Fruit fly (Drosophila melanogaster) S2 (cell line): Measurements from ENCODE around the gene Syx4.

Source experiments
- CG8478 ChIP-seq: fragments of >200 bp; optimal IDR thresholded peaks from 2 replicates; lab custom pipeline; 2018
- CTCF ChIP-seq, 2 experiments: fragments of >200 bp; optimal IDR thresholded peaks; 2 replicates each; lab custom pipeline; 2018

Gene Syx4

DNA sequence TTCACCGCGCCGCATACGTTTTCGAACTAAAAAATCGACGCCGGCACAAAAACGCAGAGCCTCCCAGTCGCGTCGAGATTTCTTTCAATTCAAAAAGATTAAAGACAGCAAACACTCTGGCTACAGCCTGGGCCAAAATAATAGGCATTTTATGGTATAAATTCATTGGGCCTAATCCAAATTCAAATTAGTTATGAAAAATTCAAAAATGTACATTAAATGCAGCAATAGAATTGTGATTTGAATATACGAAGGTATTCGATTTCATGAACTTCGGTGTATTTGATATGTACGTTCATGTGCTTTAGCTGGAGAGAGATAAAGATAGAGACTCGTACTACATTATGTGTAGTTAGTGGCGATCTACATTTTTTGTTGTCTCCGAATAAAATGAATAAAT is at the start of gene Syx4:
Syx4 (minus strand) TSS at position 35 of the 400 bp plus-strand sequence.
- no peak for TF ChIP-seq CTCF (optimal IDR thresholded peaks at IDR 0.05; lab: Kevin White, UChicago)
- no peak for TF ChIP-seq CG8478

DNA sequence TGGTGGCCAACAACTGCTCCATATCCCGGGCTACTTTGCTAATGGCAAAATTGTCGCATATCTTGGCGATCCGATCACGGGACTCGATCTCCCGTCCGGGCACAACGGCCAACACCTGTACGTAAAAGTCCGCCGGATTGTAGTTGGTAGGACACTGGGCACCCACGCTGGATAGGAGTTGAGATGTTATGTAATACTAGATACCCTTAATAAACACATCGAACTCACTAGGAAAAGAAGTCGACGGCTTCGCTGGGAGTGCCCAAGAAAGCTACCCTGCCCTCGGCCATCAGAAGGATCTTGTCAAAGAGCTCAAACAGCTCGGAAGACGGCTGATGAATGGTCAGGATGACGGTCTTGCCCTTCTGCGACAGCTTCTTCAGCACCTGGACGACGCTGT is 48.0 kb upstream of the Syx4 start:
- TF ChIP-seq CTCF (optimal IDR thresholded peaks at IDR 0.05; lab: Kevin White, UChicago) (no peak), CG8478 (no peak)

DNA sequence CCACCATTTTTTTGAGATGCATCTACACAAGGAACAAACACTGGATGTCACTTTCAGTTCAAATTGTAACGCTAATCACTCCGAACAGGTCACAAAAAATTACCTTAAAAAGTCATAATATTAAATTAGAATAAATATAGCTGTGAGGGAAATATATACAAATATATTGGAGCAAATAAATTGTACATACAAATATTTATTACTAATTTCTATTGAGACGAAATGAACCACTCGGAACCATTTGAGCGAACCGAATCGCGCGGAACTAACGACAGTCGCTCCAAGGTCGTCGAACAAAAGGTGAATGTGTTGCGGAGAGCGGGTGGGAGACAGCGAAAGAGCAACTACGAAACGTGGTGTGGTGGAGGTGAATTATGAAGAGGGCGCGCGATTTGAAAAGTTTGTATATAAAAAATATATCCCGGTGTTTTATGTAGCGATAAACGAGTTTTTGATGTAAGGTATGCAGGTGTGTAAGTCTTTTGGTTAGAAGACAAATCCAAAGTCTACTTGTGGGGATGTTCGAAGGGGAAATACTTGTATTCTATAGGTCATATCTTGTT is 46.3 kb upstream of the Syx4 start, which contains the start of gene CG32795:
CG32795 (minus strand) TSS at position 513 of the 563 bp plus-strand sequence.
- no peak for TF ChIP-seq CG8478
- TF ChIP-seq CTCF (optimal IDR thresholded peaks at IDR 0.05; lab: Kevin White, UChicago), result no peak

DNA sequence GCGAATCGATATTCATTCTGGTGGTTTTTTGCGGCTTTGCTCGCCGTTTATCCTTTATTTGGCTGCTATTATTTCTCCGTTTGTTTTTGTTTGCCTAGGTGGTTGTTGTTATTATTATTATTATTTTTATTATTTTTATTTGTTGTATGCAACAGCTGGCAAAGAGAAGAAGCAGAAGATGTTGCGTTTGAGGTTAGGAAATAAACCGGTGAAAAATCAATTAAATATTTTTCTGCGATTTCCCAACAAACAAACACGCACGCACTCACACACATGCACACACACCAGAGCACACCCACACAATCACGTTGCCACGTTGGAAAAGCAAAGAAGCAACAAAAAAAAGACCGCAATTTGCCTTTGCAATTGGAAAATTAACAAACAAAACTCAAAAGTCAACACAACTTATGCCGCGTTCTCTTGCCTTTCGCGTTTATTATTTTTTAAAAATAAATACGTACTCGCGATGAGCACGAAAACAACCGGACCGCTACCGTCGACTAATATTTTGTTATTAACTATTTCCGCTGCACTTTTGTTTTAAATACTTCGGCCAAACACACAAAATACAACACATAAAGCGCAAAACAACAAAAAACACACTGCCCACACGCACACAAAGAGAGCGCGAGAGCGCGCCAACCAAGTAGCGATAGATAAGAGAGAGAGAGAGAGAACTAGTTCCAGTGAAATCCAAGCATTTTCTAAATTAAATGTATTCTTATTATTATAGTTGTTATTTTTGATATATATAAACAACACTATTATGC is 45.6 kb upstream of the Syx4 start:
- no peak for TF ChIP-seq CTCF (optimal IDR thresholded peaks at IDR 0.05; lab: Kevin White, UChicago)
- TF ChIP-seq CG8478, result no peak

DNA sequence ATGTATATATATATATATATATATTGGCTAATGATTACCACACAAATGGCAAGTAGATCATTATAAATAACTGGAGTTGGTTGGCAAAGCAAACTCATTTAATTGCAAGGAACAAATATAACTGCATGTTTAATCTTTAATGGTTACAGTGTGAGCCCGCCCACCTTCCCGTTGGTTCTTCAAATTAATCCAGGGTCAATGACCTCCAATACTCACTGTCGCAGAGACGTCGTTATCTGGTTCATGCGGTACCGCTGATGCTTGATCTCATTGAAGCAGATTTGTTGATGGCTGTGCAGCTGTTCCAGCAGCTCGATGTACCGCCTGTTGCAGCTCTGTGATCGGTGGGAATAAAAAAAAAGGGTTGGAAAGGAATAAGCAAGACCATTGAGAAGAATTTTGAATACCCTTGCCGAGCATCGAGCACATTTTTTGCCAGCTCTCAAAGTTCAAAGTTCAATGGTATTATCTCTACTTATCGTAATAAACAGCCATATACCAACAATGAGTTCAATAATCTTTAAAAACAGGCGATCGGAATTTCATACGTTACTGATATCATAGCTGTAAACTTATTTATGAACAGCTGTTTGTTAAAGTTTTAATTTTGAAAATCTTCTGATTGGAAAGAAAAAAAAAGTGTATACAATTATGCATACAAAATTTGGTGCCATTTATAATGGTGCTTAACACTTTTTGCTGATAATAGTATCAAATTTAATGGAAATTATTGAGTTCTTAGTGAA is 44.6 kb upstream of the Syx4 start:
- TF ChIP-seq CG8478 (no peak), CTCF (optimal IDR thresholded peaks at IDR 0.05; lab: Kevin White, UChicago) (no peak)

DNA sequence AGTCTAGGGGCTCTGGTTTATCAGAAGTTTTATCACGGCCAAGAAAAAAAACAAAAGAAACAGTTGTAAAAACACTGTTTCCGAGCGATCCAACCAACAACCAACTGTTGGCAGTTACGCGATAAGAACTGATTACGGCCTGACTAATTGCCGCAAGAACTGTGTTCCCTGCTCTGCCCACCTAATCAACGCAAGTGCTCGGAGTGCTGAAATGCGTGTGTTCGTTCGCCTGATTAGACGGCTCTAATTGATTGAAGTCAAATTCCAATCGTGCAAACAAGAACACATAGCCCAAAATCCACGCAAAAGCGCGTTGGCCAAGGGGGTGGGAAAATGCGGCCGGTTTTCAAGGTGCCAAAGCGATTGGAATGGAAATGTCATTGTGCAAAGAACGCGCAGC is 44.0 kb upstream of the Syx4 start:
- no peak for TF ChIP-seq CG8478
- no peak for TF ChIP-seq CTCF (optimal IDR thresholded peaks at IDR 0.05; lab: Kevin White, UChicago)

DNA sequence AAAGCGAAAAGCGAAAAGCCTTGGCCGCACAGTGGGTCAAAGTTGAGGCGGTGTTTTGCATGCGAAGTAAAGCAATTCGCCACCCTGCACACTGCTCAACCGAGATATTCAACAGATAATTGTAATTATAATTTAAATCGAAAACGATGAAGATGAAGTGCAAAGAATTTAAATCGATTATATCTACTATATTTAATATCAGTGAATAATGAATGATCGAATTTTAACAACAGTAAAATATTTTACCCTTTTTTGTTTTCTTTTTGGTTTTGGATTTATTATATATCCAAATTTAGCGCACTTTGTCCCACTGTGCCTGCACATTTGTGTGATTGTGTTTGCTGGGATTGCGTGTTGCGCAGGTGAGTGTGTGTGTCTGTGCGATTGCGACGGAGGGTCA is 43.4 kb upstream of the Syx4 start:
- TF ChIP-seq CG8478 (no peak), CTCF (optimal IDR thresholded peaks at IDR 0.05; lab: Kevin White, UChicago) (no peak)

DNA sequence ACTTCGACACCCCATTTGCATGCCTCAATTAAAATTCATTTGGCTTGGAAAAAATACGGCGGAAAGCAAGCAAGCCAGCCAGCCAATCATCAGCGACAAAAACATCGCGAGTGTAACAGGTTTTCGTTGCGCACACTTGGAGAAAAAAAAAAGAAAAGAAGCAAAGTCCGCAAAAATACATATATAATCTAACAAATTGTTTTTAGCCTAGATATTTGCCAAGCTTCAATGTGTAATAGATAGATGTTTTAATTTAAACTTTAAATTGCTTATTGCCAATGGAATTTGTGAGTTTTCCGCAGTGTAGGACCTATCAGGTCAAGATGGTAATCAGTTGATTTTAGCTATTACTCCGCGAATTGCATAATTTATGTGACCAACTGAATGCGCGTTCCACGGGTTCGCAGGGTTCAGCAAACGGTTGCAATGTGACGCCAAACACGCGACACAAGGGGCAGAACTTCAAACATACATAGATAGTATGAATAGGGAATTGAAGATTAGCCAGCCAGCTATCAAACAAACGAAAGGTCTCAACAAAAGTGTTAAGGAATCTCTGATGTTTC is 42.8 kb upstream of the Syx4 start:
- TF ChIP-seq CTCF (optimal IDR thresholded peaks at IDR 0.05; lab: Kevin White, UChicago), result no peak
- no peak for TF ChIP-seq CG8478

DNA sequence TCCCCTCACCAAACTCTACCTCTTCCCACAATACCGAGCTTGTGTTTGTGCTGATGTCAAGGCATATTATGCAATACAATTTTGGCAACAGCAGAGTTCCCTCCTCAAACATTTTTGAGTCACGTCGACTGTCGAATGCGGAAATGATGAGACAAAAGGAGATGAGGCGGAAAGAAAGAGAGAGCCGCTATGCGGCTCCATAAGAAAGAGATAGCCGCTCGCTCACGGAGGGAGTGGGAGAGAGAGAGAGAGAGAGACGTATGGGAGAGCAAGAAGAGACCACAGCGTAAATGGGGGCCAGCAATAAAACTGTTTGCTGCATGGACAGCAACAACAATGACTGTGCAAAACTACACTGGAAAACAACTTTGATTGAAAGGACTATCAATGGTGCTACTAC is 21.6 kb upstream of the Syx4 start:
- no peak for TF ChIP-seq CTCF (optimal IDR thresholded peaks at IDR 0.05; lab: Kevin White, UChicago)
- TF ChIP-seq CG8478, result no peak

DNA sequence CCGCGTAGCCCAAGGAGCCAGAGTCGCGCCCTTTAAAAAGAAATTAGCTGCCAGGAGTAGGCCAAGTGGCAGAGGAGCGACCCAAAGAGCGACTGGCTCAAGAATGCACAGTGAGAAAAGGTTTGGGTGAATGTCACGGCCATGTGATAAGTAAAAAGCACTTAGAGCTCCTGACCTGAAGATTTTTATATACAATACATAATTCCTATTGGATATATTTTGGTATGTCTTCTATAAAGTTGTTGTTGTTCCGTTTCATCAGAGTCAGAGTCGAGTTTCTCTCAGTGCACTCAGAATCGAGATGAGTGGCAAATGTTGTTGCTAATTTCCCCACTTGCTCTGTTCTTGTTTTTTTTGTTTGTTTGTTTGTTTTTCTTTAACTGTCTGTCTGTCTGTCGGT is 17.3 kb upstream of the Syx4 start:
- TF ChIP-seq CG8478, result no peak
- TF ChIP-seq CTCF (optimal IDR thresholded peaks at IDR 0.05; lab: Kevin White, UChicago), result no peak

DNA sequence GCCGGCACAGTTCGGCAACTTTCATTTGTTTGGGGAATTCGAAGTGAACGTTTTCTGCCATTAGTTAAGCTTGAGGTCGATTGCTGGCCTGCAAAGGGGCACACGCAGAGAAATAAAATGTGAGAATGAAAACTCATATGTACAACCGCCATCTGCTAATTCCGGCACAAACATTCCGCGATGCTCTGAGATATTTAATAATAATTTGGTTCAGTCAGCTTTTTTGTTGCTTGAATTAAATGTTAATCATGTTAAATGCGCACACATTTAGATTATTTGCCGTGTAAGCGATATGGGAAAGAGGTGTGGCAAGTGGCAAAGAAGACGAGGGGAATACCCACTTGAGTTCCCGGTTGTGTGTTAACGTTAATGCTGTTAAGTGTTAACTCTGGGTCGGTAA is 13.5 kb upstream of the Syx4 start:
- TF ChIP-seq CTCF (optimal IDR thresholded peaks at IDR 0.05; lab: Kevin White, UChicago) (no peak), CG8478 (no peak)

DNA sequence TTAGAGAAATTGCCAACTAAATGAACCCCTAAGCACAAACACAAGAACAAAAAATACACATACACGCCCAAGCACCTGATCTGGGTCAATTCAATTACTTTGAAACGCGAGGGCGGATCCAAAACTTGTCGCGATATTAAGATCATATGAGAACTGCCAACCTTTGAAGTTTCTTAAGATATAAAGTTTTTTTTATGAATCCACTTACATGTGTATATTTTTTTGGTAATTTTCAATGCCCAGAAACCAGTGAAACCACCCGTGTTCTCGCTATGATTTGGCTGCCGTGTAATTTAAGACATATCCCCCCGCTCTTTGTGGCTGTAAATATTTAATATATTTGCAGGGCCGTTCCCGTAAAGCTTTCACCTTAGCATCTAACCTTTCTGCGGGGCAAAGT is 5.8 kb upstream of the Syx4 start:
- no peak for TF ChIP-seq CG8478
- TF ChIP-seq CTCF (optimal IDR thresholded peaks at IDR 0.05; lab: Kevin White, UChicago), result no peak

DNA sequence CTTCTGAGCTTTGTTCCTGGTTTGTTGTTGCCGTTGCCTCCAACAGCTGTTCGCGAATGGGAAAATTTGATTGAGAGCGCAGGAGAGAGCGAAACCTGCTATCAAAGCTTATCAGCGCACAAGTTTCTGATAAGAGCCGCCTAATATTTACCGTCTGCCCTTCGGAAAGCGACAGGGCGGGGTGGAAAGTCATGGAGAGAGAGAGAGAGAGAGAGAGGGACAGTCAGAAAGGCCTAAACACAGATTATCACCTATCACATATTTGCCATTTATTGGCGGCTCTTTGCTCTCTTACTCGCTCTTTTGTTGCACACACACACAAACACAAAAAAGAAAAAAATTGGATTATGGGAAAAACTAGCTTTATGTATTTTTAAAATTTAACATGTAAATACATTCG is 275 bp downstream of the Syx4 start:
- no peak for TF ChIP-seq CG8478

DNA sequence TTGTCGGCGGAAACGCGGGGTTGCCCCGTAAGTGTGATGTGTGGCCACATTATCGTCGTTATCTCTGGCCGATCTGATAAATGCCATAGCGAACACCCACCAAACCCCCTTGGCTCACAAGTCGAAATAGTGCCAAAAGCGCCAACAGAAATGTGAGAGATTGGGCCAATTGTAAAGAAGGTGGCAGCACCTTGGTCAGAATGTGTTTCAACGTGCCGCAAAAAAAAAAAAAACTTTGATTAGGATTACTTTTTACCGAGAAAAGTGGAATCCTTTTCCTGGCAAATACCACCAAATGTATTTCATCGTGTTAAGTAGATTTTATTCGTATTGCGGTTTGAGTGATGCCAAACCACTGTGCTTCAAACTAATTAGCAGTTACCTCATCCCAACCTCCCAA is 856 bp downstream of the Syx4 start:
- TF ChIP-seq CTCF (optimal IDR thresholded peaks at IDR 0.05; lab: Kevin White, UChicago), result no peak
- TF ChIP-seq CG8478, result no peak

DNA sequence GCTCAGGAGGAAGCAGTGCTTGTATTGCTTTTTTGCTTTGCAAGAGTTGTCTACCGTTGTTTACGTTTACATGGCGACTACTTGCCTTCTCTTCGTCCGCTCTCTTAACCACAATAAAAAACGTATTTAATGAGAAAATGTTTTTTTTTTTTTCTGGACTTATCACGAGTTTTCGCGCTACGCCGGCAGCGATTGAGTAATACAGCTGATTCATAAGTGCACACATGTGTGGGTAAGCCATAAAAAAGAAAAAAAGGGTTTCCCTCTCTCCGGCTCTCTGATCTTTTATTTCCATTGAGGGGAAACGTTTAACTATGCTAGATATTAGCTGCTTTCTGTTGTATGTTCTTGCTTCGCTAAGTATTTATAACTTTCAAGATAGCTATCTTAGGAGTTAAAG is 1.8 kb downstream of the Syx4 start:
- no peak for TF ChIP-seq CG8478
- no peak for TF ChIP-seq CTCF (optimal IDR thresholded peaks at IDR 0.05; lab: Kevin White, UChicago)

DNA sequence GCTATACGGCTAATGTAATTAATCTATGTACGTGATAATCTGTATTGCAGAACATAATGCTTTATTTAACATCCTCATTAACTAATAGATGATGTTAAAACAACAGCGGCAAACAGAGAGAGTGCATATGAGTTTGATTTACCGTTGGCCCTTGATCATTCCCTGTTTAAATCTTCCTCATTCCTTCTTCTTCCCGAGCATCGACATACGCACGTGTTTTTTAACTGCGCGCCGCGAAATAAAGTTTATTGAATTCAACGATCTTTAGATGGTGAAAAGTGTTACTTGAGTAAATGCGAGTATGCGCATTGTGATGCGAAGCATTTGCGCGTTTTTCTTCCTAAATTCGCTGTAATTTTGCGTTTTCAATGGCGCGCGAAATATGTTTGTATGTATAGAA is 3.8 kb downstream of the Syx4 start, which contains the start of gene kirre:
kirre (plus strand) TSS at position 301 of the 400 bp plus-strand sequence.
- TF ChIP-seq CTCF (optimal IDR thresholded peaks at IDR 0.05; lab: Kevin White, UChicago) (no peak), CG8478 (no peak)
